Fruit fly (Drosophila melanogaster): ENCODE results near the gene AMPdeam.
A peak's percentile ranks its signal among the peaks of the same experiment; 100 is the strongest.

The AMPdeam gene

dm6 chrX:13818172-13818472 is 27.5 kb downstream of the AMPdeam start:
- TF ChIP-seq bab1 (GFP tag; optimal IDR thresholded peaks at IDR 0.05) = no peak
- no peak for TF ChIP-seq CG5204 (GFP tag; optimal IDR thresholded peaks at IDR 0.05)
- TF ChIP-seq CG1620 (GFP tag; optimal IDR thresholded peaks at IDR 0.05) = no peak
- no peak for TF ChIP-seq kay (GFP tag; ENCODE audit: borderline replicate concordance)
- no peak for TF ChIP-seq ovo (GFP tag; optimal IDR thresholded peaks at IDR 0.05)
- TF ChIP-seq Crg-1 (GFP tag; optimal IDR thresholded peaks at IDR 0.05) = no peak
- TF ChIP-seq pad (GFP tag; optimal IDR thresholded peaks at IDR 0.05) = no peak
- no peak for TF ChIP-seq Hr96 (GFP tag; optimal IDR thresholded peaks at IDR 0.05)
- no peak for TF ChIP-seq toe (GFP tag; optimal IDR thresholded peaks at IDR 0.05)
- TF ChIP-seq cnc (optimal IDR thresholded peaks at IDR 0.05) = no peak
- TF ChIP-seq CG33017 (tag; optimal IDR thresholded peaks at IDR 0.05) = no peak
- TF ChIP-seq CG11617 (GFP tag; optimal IDR thresholded peaks at IDR 0.05) = no peak
- TF ChIP-seq cic (GFP tag; optimal IDR thresholded peaks at IDR 0.05) = no peak
- no peak for TF ChIP-seq tj (GFP tag; optimal IDR thresholded peaks at IDR 0.05)

- TF ChIP-seq Mnt (GFP tag; optimal IDR thresholded peaks at IDR 0.05) (no peak), cic (GFP tag; optimal IDR thresholded peaks at IDR 0.05) (no peak), cnc (optimal IDR thresholded peaks at IDR 0.05) (no peak), Clk (GFP tag; optimal IDR thresholded peaks at IDR 0.05) (no peak), CG5204 (GFP tag; optimal IDR thresholded peaks at IDR 0.05) (no peak), Crg-1 (GFP tag; optimal IDR thresholded peaks at IDR 0.05) (no peak), pad (GFP tag; optimal IDR thresholded peaks at IDR 0.05) (no peak), kay (GFP tag; ENCODE audit: borderline replicate concordance) (peak; percentile 82), toe (GFP tag; optimal IDR thresholded peaks at IDR 0.05) (no peak), CG7045 (GFP tag; optimal IDR thresholded peaks at IDR 0.05) (no peak), CG12768 (GFP tag; optimal IDR thresholded peaks at IDR 0.05) (no peak), CG33017 (tag; optimal IDR thresholded peaks at IDR 0.05) (no peak), CG11617 (GFP tag; optimal IDR thresholded peaks at IDR 0.05) (peak; percentile 39), CG7101 (tag; optimal IDR thresholded peaks at IDR 0.05) (peak; percentile 35), Hr96 (GFP tag; optimal IDR thresholded peaks at IDR 0.05) (no peak), CG14711 (tag; optimal IDR thresholded peaks at IDR 0.05) (peak; percentile 52), bab1 (GFP tag; optimal IDR thresholded peaks at IDR 0.05) (no peak), tj (GFP tag; optimal IDR thresholded peaks at IDR 0.05) (peak; percentile 44), CG1620 (GFP tag; optimal IDR thresholded peaks at IDR 0.05) (no peak), ovo (GFP tag; optimal IDR thresholded peaks at IDR 0.05) (no peak)
Observed at dm6 chrX:13817418-13818171, 28.1 kb downstream of the AMPdeam start.

- TF ChIP-seq Mnt (GFP tag; optimal IDR thresholded peaks at IDR 0.05) = no peak
- TF ChIP-seq toe (GFP tag; optimal IDR thresholded peaks at IDR 0.05) = peak; percentile 61
- peak; percentile 66 for TF ChIP-seq CG7045 (GFP tag; optimal IDR thresholded peaks at IDR 0.05)
- peak; percentile 50 for TF ChIP-seq pad (GFP tag; optimal IDR thresholded peaks at IDR 0.05)
- no peak for TF ChIP-seq cnc (optimal IDR thresholded peaks at IDR 0.05)
- peak; percentile 45 for TF ChIP-seq cic (GFP tag; optimal IDR thresholded peaks at IDR 0.05)
- TF ChIP-seq CG11617 (GFP tag; optimal IDR thresholded peaks at IDR 0.05) = peak; percentile 71
- TF ChIP-seq CG33017 (tag; optimal IDR thresholded peaks at IDR 0.05) = peak; percentile 45
- TF ChIP-seq ovo (GFP tag; optimal IDR thresholded peaks at IDR 0.05) = peak; percentile 3
- peak; percentile 69 for TF ChIP-seq CG5204 (GFP tag; optimal IDR thresholded peaks at IDR 0.05)
- TF ChIP-seq CG12768 (GFP tag; optimal IDR thresholded peaks at IDR 0.05) = peak; percentile 40
- peak; percentile 42 for TF ChIP-seq bab1 (GFP tag; optimal IDR thresholded peaks at IDR 0.05)
- TF ChIP-seq tj (GFP tag; optimal IDR thresholded peaks at IDR 0.05) = peak; percentile 62
- peak; percentile 52 for TF ChIP-seq CG7101 (tag; optimal IDR thresholded peaks at IDR 0.05)
- peak; percentile 17 for TF ChIP-seq Clk (GFP tag; optimal IDR thresholded peaks at IDR 0.05)
- TF ChIP-seq CG14711 (tag; optimal IDR thresholded peaks at IDR 0.05) = peak; percentile 50
- peak; percentile 60 for TF ChIP-seq Hr96 (GFP tag; optimal IDR thresholded peaks at IDR 0.05)
- peak; percentile 55 for TF ChIP-seq kay (GFP tag; ENCODE audit: borderline replicate concordance)
- TF ChIP-seq CG1620 (GFP tag; optimal IDR thresholded peaks at IDR 0.05) = no peak
- no peak for TF ChIP-seq Crg-1 (GFP tag; optimal IDR thresholded peaks at IDR 0.05)
Observed at dm6 chrX:13815526-13816173, 30.0 kb downstream of the AMPdeam start.

dm6 chrX:13814058-13814457 is 31.6 kb downstream of the AMPdeam start:
- TF ChIP-seq kay (GFP tag; ENCODE audit: borderline replicate concordance) (peak; percentile 1), toe (GFP tag; optimal IDR thresholded peaks at IDR 0.05) (no peak), tj (GFP tag; optimal IDR thresholded peaks at IDR 0.05) (no peak), ovo (GFP tag; optimal IDR thresholded peaks at IDR 0.05) (peak; percentile 53), CG1620 (GFP tag; optimal IDR thresholded peaks at IDR 0.05) (no peak), Clk (GFP tag; optimal IDR thresholded peaks at IDR 0.05) (no peak), cic (GFP tag; optimal IDR thresholded peaks at IDR 0.05) (peak; percentile 86), pad (GFP tag; optimal IDR thresholded peaks at IDR 0.05) (peak; percentile 47), CG7101 (tag; optimal IDR thresholded peaks at IDR 0.05) (peak; percentile 62), CG14711 (tag; optimal IDR thresholded peaks at IDR 0.05) (peak; percentile 25), CG7045 (GFP tag; optimal IDR thresholded peaks at IDR 0.05) (peak; percentile 21), Crg-1 (GFP tag; optimal IDR thresholded peaks at IDR 0.05) (peak; percentile 21), bab1 (GFP tag; optimal IDR thresholded peaks at IDR 0.05) (no peak), cnc (optimal IDR thresholded peaks at IDR 0.05) (no peak), CG5204 (GFP tag; optimal IDR thresholded peaks at IDR 0.05) (no peak), CG33017 (tag; optimal IDR thresholded peaks at IDR 0.05) (peak; percentile 5), Hr96 (GFP tag; optimal IDR thresholded peaks at IDR 0.05) (no peak), CG12768 (GFP tag; optimal IDR thresholded peaks at IDR 0.05) (peak; percentile 62), CG11617 (GFP tag; optimal IDR thresholded peaks at IDR 0.05) (peak; percentile 37), Mnt (GFP tag; optimal IDR thresholded peaks at IDR 0.05) (no peak)

dm6 chrX:13811480-13811879 is 34.2 kb downstream of the AMPdeam start, which contains the start of gene CG11095:
TSS of gene CG11095 (plus strand) at chrX:13811684.
- TF ChIP-seq CG11617 (GFP tag; optimal IDR thresholded peaks at IDR 0.05) = no peak
- peak; percentile 45 for TF ChIP-seq CG12768 (GFP tag; optimal IDR thresholded peaks at IDR 0.05)
